Worm (Caenorhabditis elegans) whole organism, L1 larva: Measurements from ENCODE around the gene prk-1.

Experiments
- C16A3.4 ChIP-seq: fragments of 150-350 bp; optimal IDR thresholded peaks from 2 replicates; lab custom pipeline; 2014; ENCODE audit warnings: missing biosample characterization, missing genetic modification characterization
- F16B12.6 ChIP-seq: fragments of 150-350 bp; optimal IDR thresholded peaks from 2 replicates; lab custom pipeline; 2014; ENCODE audit warnings: missing biosample characterization, missing genetic modification characterization
- aha-1 ChIP-seq: fragments of 150-350 bp; optimal IDR thresholded peaks from 2 replicates; lab custom pipeline; 2014; ENCODE audit warnings: missing biosample characterization, missing genetic modification characterization
- ceh-63 ChIP-seq: fragments of 200-800 bp; sonication (Bioruptor generic); optimal IDR thresholded peaks from 2 replicates; lab custom pipeline; 2018; ENCODE audit warnings: mild to moderate bottlenecking, missing genetic modification characterization, missing compliant biosample characterization
- ceh-82 ChIP-seq, 3 experiments: fragments of 150-350 bp in 1 of 3; sonication (generic microtip) in 2 of 3; optimal IDR thresholded peaks; 2 replicates each; lab custom pipeline; 2014 to 2017; ENCODE audit warnings: missing biosample characterization in 3 of 3, missing genetic modification characterization in 3 of 3
- dpl-1 ChIP-seq, 3 experiments: fragments of 150-350 bp in 2 of 3; sonication (generic microtip) in 1 of 3; optimal IDR thresholded peaks; 2 replicates each; lab custom pipeline; 2014 to 2017; ENCODE audit warnings: missing biosample characterization in 3 of 3, missing genetic modification characterization in 3 of 3, missing genetic modification reagents in 3 of 3
- dsc-1 ChIP-seq: sonication (generic microtip); optimal IDR thresholded peaks from 2 replicates; lab custom pipeline; 2016; ENCODE audit warnings: mild to moderate bottlenecking, missing genetic modification characterization, missing compliant biosample characterization
- efl-1 ChIP-seq, 4 experiments: fragments of 150-350 bp; optimal IDR thresholded peaks in 3 of 4; peaks in 1 of 4; 1 replicate in 1 of 4; 2 replicates in 3 of 4; lab custom pipeline; 2014; ENCODE audit warnings: missing biosample characterization in 2 of 4, missing genetic modification characterization in 2 of 4, missing genetic modification reagents in 2 of 4
- efl-3 ChIP-seq: fragments of 200-800 bp; sonication (Bioruptor generic); optimal IDR thresholded peaks from 2 replicates; lab custom pipeline; 2018; ENCODE audit warnings: mild to moderate bottlenecking, missing genetic modification characterization, missing compliant biosample characterization
- egl-13 ChIP-seq: sonication (generic microtip); optimal IDR thresholded peaks from 2 replicates; lab custom pipeline; 2016; ENCODE audit warnings: missing genotype, missing genetic modification reagents, missing genetic modification characterization, missing compliant biosample characterization
- egl-27 ChIP-seq, 2 experiments: fragments of 150-350 bp in 1 of 2; sonication (generic microtip); optimal IDR thresholded peaks; 3 replicates each; lab custom pipeline; 2017 to 2018; ENCODE audit warnings: missing biosample characterization in 2 of 2, missing genetic modification characterization in 2 of 2, missing genetic modification reagents in 2 of 2
- elt-2 ChIP-seq: sonication (generic microtip); optimal IDR thresholded peaks from 2 replicates; lab custom pipeline; 2016; ENCODE audit warnings: missing genetic modification characterization, mild to moderate bottlenecking, inconsistent platforms, missing compliant biosample characterization, missing genetic modification reagents
- elt-3 ChIP-seq, 6 experiments: fragments of 150-350 bp in 1 of 6; sonication (generic microtip); optimal IDR thresholded peaks; 2 replicates each; lab custom pipeline; 2017 to 2018; ENCODE audit warnings: missing biosample characterization in 6 of 6, missing genetic modification characterization in 6 of 6, inconsistent platforms in 1 of 6
- fkh-10 ChIP-seq: sonication (generic microtip); optimal IDR thresholded peaks from 2 replicates; lab custom pipeline; 2017; ENCODE audit warnings: missing biosample characterization, missing genetic modification reagents, missing genetic modification characterization
- fkh-4 ChIP-seq: sonication (generic microtip); optimal IDR thresholded peaks from 2 replicates; lab custom pipeline; 2016; ENCODE audit warnings: missing compliant biosample characterization, missing genetic modification characterization, borderline replicate concordance
- fkh-8 ChIP-seq: sonication (generic microtip); optimal IDR thresholded peaks from 2 replicates; lab custom pipeline; 2016; ENCODE audit warnings: mild to moderate bottlenecking, missing genetic modification characterization, missing compliant biosample characterization
- lin-13 ChIP-seq: fragments of 150-350 bp; optimal IDR thresholded peaks from 2 replicates; lab custom pipeline; 2014; ENCODE audit warnings: missing biosample characterization, missing genetic modification reagents, missing genetic modification characterization
- lin-14 ChIP-seq: fragments of 200-800 bp; sonication (Bioruptor generic); optimal IDR thresholded peaks from 2 replicates; lab custom pipeline; 2018; ENCODE audit warnings: mild to moderate bottlenecking, missing genetic modification characterization, moderate library complexity, missing compliant biosample characterization
- lin-35 ChIP-seq, 2 experiments: fragments of 150-350 bp; optimal IDR thresholded peaks; 2 replicates each; lab custom pipeline; 2014; ENCODE audit warnings: missing biosample characterization in 2 of 2, missing genetic modification characterization in 2 of 2, missing genetic modification reagents in 2 of 2
- lir-3 ChIP-seq: sonication (generic microtip); optimal IDR thresholded peaks from 2 replicates; lab custom pipeline; 2016; ENCODE audit warnings: mild to moderate bottlenecking, missing genetic modification characterization, moderate library complexity, missing compliant biosample characterization; ENCODE audit not compliant: poor library complexity
- lsy-2 ChIP-seq, 2 experiments: fragments of 150-350 bp; optimal IDR thresholded peaks; 2 replicates each; lab custom pipeline; 2014; ENCODE audit warnings: missing biosample characterization in 2 of 2, missing genetic modification characterization in 2 of 2
- mab-9 ChIP-seq: fragments of 200-800 bp; sonication (Bioruptor generic); IDR thresholded peaks from 2 replicates; pipeline ENCODE4 v1.3.6; 2022; ENCODE audit warnings: missing genetic modification reagents, missing genetic modification characterization, missing compliant biosample characterization
- mdl-1 ChIP-seq, 2 experiments: fragments of 150-350 bp; optimal IDR thresholded peaks; 2 replicates each; lab custom pipeline; 2014 to 2017; ENCODE audit warnings: missing biosample characterization in 2 of 2, missing genetic modification characterization in 2 of 2, inconsistent platforms in 1 of 2
- mef-2 ChIP-seq: fragments of 150-350 bp; optimal IDR thresholded peaks from 2 replicates; lab custom pipeline; 2014; ENCODE audit warnings: missing biosample characterization, missing genetic modification characterization
- mep-1 ChIP-seq: fragments of 150-350 bp; optimal IDR thresholded peaks from 2 replicates; lab custom pipeline; 2014; ENCODE audit warnings: missing biosample characterization, missing genetic modification characterization
- nhr-11 ChIP-seq: fragments of 150-350 bp; optimal IDR thresholded peaks from 2 replicates; lab custom pipeline; 2014; ENCODE audit warnings: missing biosample characterization, missing genetic modification characterization
- nhr-19 ChIP-seq: fragments of 200-800 bp; sonication (Bioruptor generic); conservative IDR thresholded peaks from 2 replicates; pipeline ENCODE4 v1.3.6; 2022; ENCODE audit warnings: missing genetic modification characterization, missing compliant biosample characterization
- nhr-20 ChIP-seq: sonication (generic microtip); optimal IDR thresholded peaks from 2 replicates; lab custom pipeline; 2016; ENCODE audit warnings: mild to moderate bottlenecking, missing genetic modification characterization, missing compliant biosample characterization
- nhr-47 ChIP-seq: sonication (generic microtip); optimal IDR thresholded peaks from 2 replicates; lab custom pipeline; 2016; ENCODE audit warnings: mild to moderate bottlenecking, missing genetic modification characterization, moderate library complexity, missing compliant biosample characterization
- nhr-71 ChIP-seq: sonication (generic microtip); optimal IDR thresholded peaks from 2 replicates; lab custom pipeline; 2016; ENCODE audit warnings: mild to moderate bottlenecking, missing genetic modification characterization, moderate library complexity, missing compliant biosample characterization
- nhr-76 ChIP-seq: sonication (generic microtip); optimal IDR thresholded peaks from 2 replicates; lab custom pipeline; 2017; ENCODE audit warnings: missing biosample characterization, missing genetic modification characterization
- nhr-84 ChIP-seq: sonication (generic microtip); optimal IDR thresholded peaks from 2 replicates; lab custom pipeline; 2017; ENCODE audit warnings: missing biosample characterization, missing genetic modification characterization
- nhr-90 ChIP-seq: sonication (generic microtip); optimal IDR thresholded peaks from 2 replicates; lab custom pipeline; 2016; ENCODE audit warnings: mild to moderate bottlenecking, missing genetic modification characterization, missing compliant biosample characterization; ENCODE audit not compliant: poor library complexity
- pax-3 ChIP-seq: fragments of 200-800 bp; sonication (Bioruptor generic); optimal IDR thresholded peaks from 2 replicates; lab custom pipeline; 2018; ENCODE audit warnings: mild to moderate bottlenecking, missing genetic modification characterization, moderate library complexity, missing compliant biosample characterization
- rnt-1 ChIP-seq: sonication (generic microtip); optimal IDR thresholded peaks from 2 replicates; lab custom pipeline; 2016; ENCODE audit warnings: mild to moderate bottlenecking, missing genetic modification characterization, moderate library complexity, missing compliant biosample characterization
- skn-1 ChIP-seq: fragments of 150-350 bp; optimal IDR thresholded peaks from 2 replicates; lab custom pipeline; 2014; ENCODE audit warnings: missing biosample characterization, missing genetic modification characterization
- snpc-4 ChIP-seq: fragments of 150-350 bp; optimal IDR thresholded peaks from 2 replicates; lab custom pipeline; 2014; ENCODE audit warnings: missing biosample characterization, missing genetic modification characterization
- snu-23 ChIP-seq: sonication (generic microtip); optimal IDR thresholded peaks from 2 replicates; lab custom pipeline; 2016; ENCODE audit warnings: missing genetic modification characterization, missing compliant biosample characterization
- swsn-7 ChIP-seq: sonication (generic microtip); optimal IDR thresholded peaks from 2 replicates; lab custom pipeline; 2016; ENCODE audit warnings: missing genetic modification characterization, missing compliant biosample characterization
- unc-30 ChIP-seq: sonication (generic microtip); optimal IDR thresholded peaks from 2 replicates; lab custom pipeline; 2017; ENCODE audit warnings: missing biosample characterization, missing genetic modification characterization
- unc-62 ChIP-seq: fragments of 150-350 bp; optimal IDR thresholded peaks from 2 replicates; lab custom pipeline; 2014; ENCODE audit warnings: missing biosample characterization, missing genetic modification reagents, missing genetic modification characterization
- xbp-1 ChIP-seq: sonication (generic microtip); optimal IDR thresholded peaks from 2 replicates; lab custom pipeline; 2016; ENCODE audit warnings: missing genetic modification characterization, missing compliant biosample characterization
- zag-1 ChIP-seq: fragments of 150-350 bp; optimal IDR thresholded peaks from 2 replicates; lab custom pipeline; 2014; ENCODE audit warnings: missing biosample characterization, missing genetic modification characterization
- ztf-11 ChIP-seq, 2 experiments: sonication (generic microtip); optimal IDR thresholded peaks; 2 replicates each; lab custom pipeline; 2016 to 2017; ENCODE audit warnings: missing genetic modification characterization in 2 of 2, missing biosample characterization in 1 of 2, missing compliant biosample characterization in 1 of 2

prk-1 gene

DNA sequence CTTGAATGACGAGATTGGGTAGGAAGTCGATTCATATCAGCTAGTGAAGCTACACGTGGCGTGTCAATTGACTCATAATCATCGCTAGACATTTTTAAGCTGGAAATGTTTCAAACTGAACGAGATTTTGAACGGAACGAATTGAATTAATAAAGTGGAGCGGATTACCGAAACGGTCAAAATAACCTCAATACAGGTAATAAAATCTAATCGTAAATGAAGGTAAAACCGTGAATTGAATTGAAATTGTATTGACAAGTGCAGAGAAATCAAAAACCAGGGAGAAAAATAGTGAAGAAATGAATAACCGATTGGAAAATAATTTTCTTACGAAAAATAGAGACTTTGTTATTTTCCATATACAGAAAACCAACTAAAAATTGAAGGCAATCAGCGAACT lies 39.1 kb downstream of the prk-1 start, which contains the start of gene cyk-1:
cyk-1 (minus strand) TSS at position 101 of the 400 bp plus-strand sequence.
- TF ChIP-seq skn-1 (tag; lab: Kevin White, UChicago) (no peak), fkh-10 (no peak), efl-3 (GFP tag; lab: Kevin White, UChicago) (no peak), dpl-1 (GFP tag; optimal IDR thresholded peaks at IDR 0.05; lab: Kevin White, UChicago) (no peak), nhr-11 (tag; lab: Kevin White, UChicago) (no peak), elt-3 (tag; optimal IDR thresholded peaks at IDR 0.05; lab: Kevin White, UChicago) (no peak), C16A3.4 (tag; lab: Kevin White, UChicago) (no peak), ztf-11 (tag; optimal IDR thresholded peaks at IDR 0.05; lab: Kevin White, UChicago) (no peak), mep-1 (tag; lab: Kevin White, UChicago) (no peak), elt-2 (no peak), egl-27 (tag; optimal IDR thresholded peaks at IDR 0.05; lab: Kevin White, UChicago) (no peak), aha-1 (tag; lab: Kevin White, UChicago) (no peak), ceh-63 (GFP tag; lab: Kevin White, UChicago) (no peak)

DNA sequence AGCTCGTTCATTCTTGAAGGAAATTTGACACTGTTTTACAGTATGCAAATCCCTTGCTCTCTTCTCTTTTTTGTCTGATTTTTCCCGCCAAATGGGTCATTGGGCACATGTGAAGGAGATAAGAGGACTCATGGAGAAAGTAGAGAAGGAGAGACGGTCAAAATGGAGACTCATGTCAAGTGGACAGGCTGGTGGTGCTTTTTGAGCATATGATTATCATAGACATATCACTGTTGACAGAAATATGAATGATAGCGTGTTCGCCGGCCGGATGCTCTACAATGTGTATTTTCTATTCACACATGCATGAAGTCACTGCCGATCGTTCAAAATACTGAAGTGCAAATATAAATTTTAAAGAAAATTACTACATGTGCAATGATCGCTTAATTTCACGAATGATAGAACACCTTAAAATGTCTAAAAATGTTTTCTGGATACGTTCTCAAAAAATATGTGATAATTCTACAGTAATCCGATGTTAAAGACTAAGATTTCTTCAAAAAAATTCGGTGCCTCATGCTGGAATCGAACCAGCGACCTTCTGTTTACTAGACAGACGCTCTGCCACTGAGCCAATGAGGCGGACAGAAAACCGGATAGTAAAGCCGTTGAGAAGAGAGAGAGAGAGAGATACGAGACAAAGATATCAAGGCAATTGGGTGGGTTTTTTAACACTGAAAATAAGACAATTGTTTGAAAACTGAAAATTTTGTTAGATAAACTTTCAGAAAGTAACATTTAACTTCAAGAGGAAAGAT lies 40.3 kb downstream of the prk-1 start:
- TF ChIP-seq mef-2 (tag; lab: Kevin White, UChicago) (no peak), rnt-1 (peak; percentile 49), elt-3 (tag; optimal IDR thresholded peaks at IDR 0.05; lab: Kevin White, UChicago) (peak in 1 of 6 experiments; percentile 1), lsy-2 (tag; optimal IDR thresholded peaks at IDR 0.05; lab: Kevin White, UChicago) (peak; percentile 60 to 63), mep-1 (tag; lab: Kevin White, UChicago) (peak; percentile 41), nhr-20 (tag; lab: Kevin White, UChicago) (peak; percentile 33), ceh-82 (tag; optimal IDR thresholded peaks at IDR 0.05; lab: Kevin White, UChicago) (peak; percentile 3 to 21 (median 5)), fkh-4 (tag; lab: Kevin White, UChicago) (peak; percentile 4), dpl-1 (GFP tag; optimal IDR thresholded peaks at IDR 0.05; lab: Kevin White, UChicago) (peak in 2 of 3 experiments; percentile 41 to 43), nhr-71 (tag; lab: Kevin White, UChicago) (peak; percentile 50), dsc-1 (peak; percentile 66), skn-1 (tag; lab: Kevin White, UChicago) (peak; percentile 15), elt-2 (peak; percentile 21), fkh-8 (peak; percentile 51), nhr-76 (no peak), egl-13 (tag; lab: Kevin White, UChicago) (no peak), nhr-47 (peak; percentile 53), zag-1 (tag; lab: Kevin White, UChicago) (no peak), unc-62 (no peak), lir-3 (tag; lab: Kevin White, UChicago) (no peak), nhr-11 (tag; lab: Kevin White, UChicago) (no peak), swsn-7 (peak; percentile 41), C16A3.4 (tag; lab: Kevin White, UChicago) (peak; percentile 45), xbp-1 (tag; lab: Kevin White, UChicago) (peak; percentile 16), unc-30 (tag; lab: Kevin White, UChicago) (no peak), lin-14 (GFP tag; lab: Kevin White, UChicago) (peak; percentile 15), snpc-4 (tag; lab: Kevin White, UChicago) (peak; percentile 85), F16B12.6 (no peak), efl-1 (optimal IDR thresholded peaks at IDR 0.05; lab: Kevin White, UChicago) (peak; percentile 31 to 53), efl-1 (GFP tag; optimal IDR thresholded peaks at IDR 0.05 in 1 of 2; lab: Kevin White, UChicago) (peak; percentile 8 to 90), pax-3 (tag; lab: Kevin White, UChicago) (peak; percentile 15), mdl-1 (tag; optimal IDR thresholded peaks at IDR 0.05; lab: Kevin White, UChicago) (peak in 1 of 2 experiments; percentile 25), snu-23 (GFP tag; lab: Kevin White, UChicago) (peak; percentile 65), mab-9 (GFP tag; lab: Robert Waterston, UW) (no peak), lin-35 (GFP tag; optimal IDR thresholded peaks at IDR 0.05; lab: Kevin White, UChicago) (peak; percentile 30 to 57), nhr-84 (tag; lab: Kevin White, UChicago) (no peak), nhr-19 (peak; percentile 59), nhr-90 (tag; lab: Kevin White, UChicago) (peak; percentile 31), lin-13 (GFP tag; lab: Kevin White, UChicago) (peak; percentile 2)
